Worm (Caenorhabditis elegans): ENCODE measurements around the gene sfxn-1.3.

Gene sfxn-1.3

DNA sequence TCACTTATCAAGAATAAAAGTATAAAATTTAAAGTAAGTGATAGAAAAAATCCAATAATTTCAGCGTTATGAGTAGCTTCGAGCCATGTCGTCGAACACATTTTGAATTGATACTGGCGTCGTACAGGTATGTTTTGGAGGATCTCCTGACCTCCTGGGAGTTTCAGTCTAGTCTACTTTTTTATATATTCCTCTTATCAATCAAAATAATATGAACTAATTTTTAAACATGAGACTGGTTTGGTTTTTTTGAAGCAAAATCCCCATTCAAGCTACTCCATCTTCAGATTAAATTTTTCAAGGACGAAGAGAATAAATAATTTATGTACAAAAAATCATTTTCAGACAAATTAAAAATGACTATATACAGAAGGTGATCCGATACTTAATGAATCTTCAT lies 14.7 kb upstream of the sfxn-1.3 start, which contains the start of gene str-101:
Gene str-101 (minus strand): TSS at position 101 of the 400 bp plus-strand sequence.
- TF ChIP-seq sup-37 (GFP tag; optimal IDR thresholded peaks at IDR 0.05) (no peak), grh-1 (GFP tag; IDR thresholded peaks at IDR 0.05) (no peak), mab-9 (GFP tag; IDR thresholded peaks at IDR 0.05) (no peak), unc-130 (tag; optimal IDR thresholded peaks at IDR 0.05) (no peak), hlh-4 (tag; optimal IDR thresholded peaks at IDR 0.05) (no peak), ztf-4 (tag; optimal IDR thresholded peaks at IDR 0.05) (no peak), snu-23 (GFP tag; optimal IDR thresholded peaks at IDR 0.05) (no peak)

DNA sequence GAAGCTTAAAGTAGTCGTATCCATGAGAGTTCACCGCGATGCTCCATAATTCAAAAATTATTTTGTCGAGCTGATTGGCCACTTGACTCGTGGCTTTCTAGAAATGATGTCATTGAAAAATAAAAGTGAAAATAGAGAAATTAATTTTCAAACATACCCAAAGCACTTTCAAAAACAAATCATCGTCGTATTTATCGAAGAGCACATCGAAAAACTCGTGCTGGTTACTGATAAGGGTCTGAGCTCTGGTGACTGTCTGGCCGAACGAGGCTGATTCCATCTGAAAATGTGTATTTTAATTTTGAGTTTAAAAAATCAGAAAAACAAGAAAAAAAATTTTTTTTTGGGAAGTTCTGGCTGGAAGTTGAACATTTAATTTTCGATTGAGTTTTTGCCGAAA lies 14.3 kb upstream of the sfxn-1.3 start:
- TF ChIP-seq elt-2 (tag; optimal IDR thresholded peaks at IDR 0.05): peak; percentile 50
- TF ChIP-seq skn-1 (tag; optimal IDR thresholded peaks at IDR 0.05): no peak
- no peak for TF ChIP-seq sptf-1 (tag; optimal IDR thresholded peaks at IDR 0.05)
- no peak for TF ChIP-seq xbp-1 (tag; optimal IDR thresholded peaks at IDR 0.05)

DNA sequence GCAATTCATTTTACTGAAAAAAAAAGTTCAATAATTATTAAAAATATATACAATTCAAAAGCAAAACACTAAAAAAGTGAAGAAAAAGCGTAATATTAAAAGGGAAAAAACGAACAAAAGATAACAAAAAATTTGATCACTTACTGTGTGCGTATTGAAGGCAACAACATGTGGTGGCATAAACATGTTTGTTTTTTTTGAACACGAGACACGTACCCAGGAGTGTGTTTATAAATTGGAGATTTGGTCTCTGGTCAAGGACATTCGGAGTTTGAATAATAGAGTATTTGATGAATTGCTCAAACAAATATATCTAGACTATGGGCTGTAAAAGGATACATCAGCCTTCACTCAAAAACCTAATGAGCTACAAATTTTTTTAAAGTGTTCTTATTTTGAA lies 11.0 kb upstream of the sfxn-1.3 start:
- no peak for TF ChIP-seq egl-27 (tag; optimal IDR thresholded peaks at IDR 0.05)
- no peak for TF ChIP-seq hpl-2 (GFP tag; optimal IDR thresholded peaks at IDR 0.05)
- TF ChIP-seq nhr-85 (tag): no peak

DNA sequence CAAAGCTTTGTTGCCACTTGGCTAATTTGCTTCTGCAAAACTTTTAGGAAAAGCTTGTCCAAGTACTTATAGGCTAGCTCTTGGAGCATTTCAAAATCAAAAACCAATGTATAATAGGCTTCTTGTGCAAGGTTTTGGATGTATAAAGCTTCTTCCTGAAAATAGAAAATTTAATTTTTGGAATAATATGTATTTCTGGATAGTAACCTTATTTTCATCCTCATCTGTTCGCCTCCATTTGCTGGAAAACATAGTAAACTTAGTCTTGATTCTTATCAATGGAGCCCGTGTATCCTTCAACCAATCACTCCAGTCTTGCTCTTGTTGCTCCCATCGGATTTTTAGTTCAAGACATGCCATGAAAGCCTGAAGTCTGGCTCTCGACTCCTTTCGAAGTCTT lies 10.0 kb upstream of the sfxn-1.3 start, which contains the start of gene Y6E2A.4:
Gene Y6E2A.4 (minus strand): TSS at position 101 of the 400 bp plus-strand sequence.
- TF ChIP-seq ceh-82 (tag; optimal IDR thresholded peaks at IDR 0.05) (no peak), Y116A8C.19 (tag; optimal IDR thresholded peaks at IDR 0.05; ENCODE audit: borderline replicate concordance) (no peak), egl-13 (tag; optimal IDR thresholded peaks at IDR 0.05) (no peak), nhr-77 (tag; optimal IDR thresholded peaks at IDR 0.05) (no peak)

DNA sequence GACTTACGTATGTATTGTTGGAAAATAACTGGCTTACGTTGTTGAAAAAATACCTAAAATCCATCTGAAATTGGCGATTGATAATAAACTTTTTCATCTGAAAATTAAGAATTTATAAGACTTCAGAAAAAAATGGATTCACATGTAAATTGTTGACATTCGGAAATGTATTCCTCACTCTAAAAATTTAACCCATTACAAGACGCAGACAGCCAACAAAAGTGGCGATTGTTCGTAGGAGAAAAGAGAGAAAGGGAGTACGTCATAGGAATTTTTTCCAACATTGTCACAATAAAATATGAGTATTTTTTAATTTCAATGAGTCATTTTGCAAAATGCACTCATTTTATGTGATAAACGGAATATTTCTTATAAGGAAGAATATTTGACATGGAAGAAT lies 8.1 kb upstream of the sfxn-1.3 start, which contains the start of gene Y6E2A.5:
Gene Y6E2A.5 (minus strand): TSS at position 101 of the 400 bp plus-strand sequence.
- no peak for TF ChIP-seq unc-86 (tag; optimal IDR thresholded peaks at IDR 0.05)
- TF ChIP-seq aha-1 (tag; optimal IDR thresholded peaks at IDR 0.05): no peak
- TF ChIP-seq C34B4.2 (tag; optimal IDR thresholded peaks at IDR 0.05): no peak
- no peak for TF ChIP-seq nhr-71 (tag; optimal IDR thresholded peaks at IDR 0.05)
- TF ChIP-seq lin-35 (GFP tag; optimal IDR thresholded peaks at IDR 0.05): no peak
- TF ChIP-seq sox-4 (tag; optimal IDR thresholded peaks at IDR 0.05): no peak
- no peak for TF ChIP-seq hlh-4 (tag; optimal IDR thresholded peaks at IDR 0.05)
- TF ChIP-seq elt-2 (tag; optimal IDR thresholded peaks at IDR 0.05): no peak
- no peak for TF ChIP-seq vab-15 (tag; optimal IDR thresholded peaks at IDR 0.05)
- no peak for TF ChIP-seq egl-27 (tag; optimal IDR thresholded peaks at IDR 0.05)
- no peak for TF ChIP-seq ces-1 (GFP tag; optimal IDR thresholded peaks at IDR 0.05)
- no peak for TF ChIP-seq dsc-1 (tag; optimal IDR thresholded peaks at IDR 0.05)
- no peak for TF ChIP-seq elt-3 (tag; optimal IDR thresholded peaks at IDR 0.05)
- no peak for TF ChIP-seq tlp-1 (tag; optimal IDR thresholded peaks at IDR 0.05)
- no peak for TF ChIP-seq dpl-1 (GFP tag; optimal IDR thresholded peaks at IDR 0.05)
- no peak for TF ChIP-seq sup-37 (GFP tag; optimal IDR thresholded peaks at IDR 0.05)
- no peak for TF ChIP-seq mep-1 (tag; optimal IDR thresholded peaks at IDR 0.05)
- TF ChIP-seq nhr-90 (tag; optimal IDR thresholded peaks at IDR 0.05; ENCODE audit: poor library complexity): no peak
- TF ChIP-seq ztf-11 (tag; optimal IDR thresholded peaks at IDR 0.05): no peak
- no peak for TF ChIP-seq snpc-4 (tag; optimal IDR thresholded peaks at IDR 0.05)

DNA sequence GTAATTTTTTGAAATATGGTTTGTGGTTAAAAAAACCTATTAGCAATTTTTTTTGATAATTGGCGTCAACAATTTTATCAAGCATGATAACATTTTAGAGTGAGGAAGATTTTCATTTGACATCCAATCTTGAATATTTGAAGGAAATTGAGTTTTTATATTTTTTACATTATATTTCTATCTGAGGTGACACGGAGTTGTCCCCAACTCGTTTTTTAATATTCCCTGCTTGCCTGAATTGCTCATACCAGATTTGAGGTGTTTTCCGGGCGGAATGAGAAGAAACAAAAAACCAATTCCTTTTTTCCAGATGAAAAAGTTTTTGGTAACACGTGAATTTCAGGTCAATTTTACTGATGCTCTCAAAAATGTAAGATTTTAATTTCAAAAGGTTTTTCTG lies 7.1 kb upstream of the sfxn-1.3 start, which contains the start of gene Y6E2A.7:
Gene Y6E2A.7 (plus strand): TSS at position 301 of the 400 bp plus-strand sequence.
- TF ChIP-seq fkh-8 (tag; optimal IDR thresholded peaks at IDR 0.05) (no peak), mdl-1 (tag; optimal IDR thresholded peaks at IDR 0.05) (no peak), lin-14 (GFP tag; optimal IDR thresholded peaks at IDR 0.05) (no peak), grh-1 (GFP tag; IDR thresholded peaks at IDR 0.05) (no peak), unc-86 (tag; optimal IDR thresholded peaks at IDR 0.05) (no peak), unc-98 (GFP tag; IDR thresholded peaks at IDR 0.05) (no peak), nhr-85 (tag) (no peak), zag-1 (tag; optimal IDR thresholded peaks at IDR 0.05) (no peak), hlh-17 (GFP tag; optimal IDR thresholded peaks at IDR 0.05; ENCODE audit: borderline replicate concordance) (no peak), fos-1 (tag; optimal IDR thresholded peaks at IDR 0.05) (no peak), unc-130 (tag; optimal IDR thresholded peaks at IDR 0.05) (no peak), ztf-4 (tag; optimal IDR thresholded peaks at IDR 0.05) (no peak), nhr-11 (tag; optimal IDR thresholded peaks at IDR 0.05) (no peak), ceh-82 (tag; optimal IDR thresholded peaks at IDR 0.05) (no peak)
